Fruit fly (Drosophila melanogaster): Measurements from ENCODE around the gene GluProRS.

dm6 chr3R:23912349-23912748, 45.8 kb downstream of the GluProRS start:
- no peak for TF ChIP-seq CG12605 (GFP tag; IDR thresholded peaks at IDR 0.05)
- no peak for TF ChIP-seq D1 (tag; optimal IDR thresholded peaks at IDR 0.05)
- no peak for TF ChIP-seq gl (tag; optimal IDR thresholded peaks at IDR 0.05)
- TF ChIP-seq CG9948 (tag; optimal IDR thresholded peaks at IDR 0.05): no peak
- TF ChIP-seq rn (GFP tag; IDR thresholded peaks at IDR 0.05): no peak
- no peak for TF ChIP-seq Ets98B (GFP tag; IDR thresholded peaks at IDR 0.05)

All from whole organism, pupa.